Fruit fly (Drosophila melanogaster) whole organism, embryonic: ENCODE data around the gene CG42656.

Source experiments
- B-H1 ChIP-seq: fragments of 200-800 bp; sonication (Bioruptor generic); IDR thresholded peaks from 3 replicates; pipeline ENCODE4 v1.3.6; 2022; ENCODE audit warnings: missing biosample characterization, missing genetic modification characterization
- B-H2 ChIP-seq: fragments of 200-800 bp; sonication (Bioruptor generic); optimal IDR thresholded peaks from 2 replicates; lab custom pipeline; 2018; ENCODE audit warnings: missing biosample characterization, mild to moderate bottlenecking, missing genetic modification characterization
- CG1024 ChIP-seq: fragments of 200-800 bp; sonication (Bioruptor generic); IDR thresholded peaks from 2 replicates; pipeline ENCODE4 v1.3.6; 2022; ENCODE audit warnings: missing biosample characterization, missing genetic modification characterization
- CG10366 ChIP-seq: fragments of 200-800 bp; sonication (Bioruptor generic); IDR thresholded peaks from 2 replicates; pipeline ENCODE4 v1.3.6; 2022; ENCODE audit warnings: missing biosample characterization, missing genetic modification characterization
- CG10431 ChIP-seq: fragments of 200-800 bp; sonication (Bioruptor generic); optimal IDR thresholded peaks from 3 replicates; lab custom pipeline; 2018; ENCODE audit warnings: missing biosample characterization, mild to moderate bottlenecking, missing genetic modification characterization
- CG10462 ChIP-seq: fragments of 200-800 bp; sonication (Bioruptor generic); optimal IDR thresholded peaks from 2 replicates; lab custom pipeline; 2016; ENCODE audit warnings: missing biosample characterization, missing genetic modification characterization
- CG11723 ChIP-seq: fragments of 200-800 bp; sonication (Bioruptor generic); optimal IDR thresholded peaks from 2 replicates; lab custom pipeline; 2017; ENCODE audit warnings: missing biosample characterization, mild to moderate bottlenecking, missing genetic modification characterization
- CG12744 ChIP-seq: fragments of 200-800 bp; sonication (Bioruptor generic); optimal IDR thresholded peaks from 2 replicates; lab custom pipeline; 2016; ENCODE audit warnings: missing biosample characterization, missing genetic modification characterization
- CG13123 ChIP-seq: fragments of 200-800 bp; sonication (Bioruptor generic); optimal IDR thresholded peaks from 2 replicates; lab custom pipeline; 2016; ENCODE audit warnings: missing biosample characterization, missing genetic modification characterization
- CG17186 ChIP-seq: fragments of 200-800 bp; sonication (Bioruptor generic); optimal IDR thresholded peaks from 3 replicates; lab custom pipeline; 2017; ENCODE audit warnings: missing biosample characterization, missing genetic modification reagents, missing genetic modification characterization
- CG17612 ChIP-seq: fragments of 200-800 bp; sonication (Bioruptor generic); IDR thresholded peaks from 2 replicates; pipeline ENCODE4 v1.3.6; 2022; ENCODE audit warnings: missing biosample characterization, missing genetic modification characterization
- CG17912 ChIP-seq: fragments of 200-800 bp; sonication (Bioruptor generic); optimal IDR thresholded peaks from 2 replicates; lab custom pipeline; 2018; ENCODE audit warnings: missing biosample characterization, mild to moderate bottlenecking, missing genetic modification characterization
- CG18476 ChIP-seq: fragments of 200-800 bp; sonication (Bioruptor generic); optimal IDR thresholded peaks from 2 replicates; lab custom pipeline; 2016; ENCODE audit warnings: missing biosample characterization, mild to moderate bottlenecking, missing genetic modification characterization
- CG18599 ChIP-seq: fragments of 200-800 bp; sonication (Bioruptor generic); optimal IDR thresholded peaks from 3 replicates; lab custom pipeline; 2017; ENCODE audit warnings: missing biosample characterization, missing genetic modification characterization, mild to moderate bottlenecking, moderate library complexity, missing genetic modification reagents
- CG2202 ChIP-seq: fragments of 200-800 bp; sonication (Bioruptor generic); optimal IDR thresholded peaks from 2 replicates; lab custom pipeline; 2018; ENCODE audit warnings: missing biosample characterization, mild to moderate bottlenecking, missing genetic modification characterization
- CG2712 ChIP-seq: fragments of 200-800 bp; optimal IDR thresholded peaks from 3 replicates; lab custom pipeline; 2019; ENCODE audit warnings: missing biosample characterization, mild to moderate bottlenecking, missing genetic modification characterization, moderate library complexity
- CG33213 ChIP-seq: fragments of 200-800 bp; sonication (Bioruptor generic); optimal IDR thresholded peaks from 3 replicates; lab custom pipeline; 2016; ENCODE audit warnings: missing biosample characterization, missing genetic modification characterization
- CG6683 ChIP-seq: fragments of 200-800 bp; sonication (Bioruptor generic); optimal IDR thresholded peaks from 2 replicates; lab custom pipeline; 2017; ENCODE audit warnings: missing biosample characterization, mild to moderate bottlenecking, missing genetic modification characterization, missing genetic modification reagents
- CG7786 ChIP-seq: fragments of 200-800 bp; sonication (Bioruptor generic); optimal IDR thresholded peaks from 2 replicates; lab custom pipeline; 2016; ENCODE audit warnings: missing biosample characterization, missing genetic modification characterization
- CG7963 ChIP-seq: fragments of 200-800 bp; sonication (Bioruptor generic); IDR thresholded peaks from 3 replicates; pipeline ENCODE4 v1.3.6; 2022; ENCODE audit warnings: missing biosample characterization, missing genetic modification characterization; ENCODE audit not compliant: partially characterized antibody
- CG8281 ChIP-seq: fragments of 200-800 bp; sonication (Bioruptor generic); optimal IDR thresholded peaks from 2 replicates; lab custom pipeline; 2018; ENCODE audit warnings: missing biosample characterization, mild to moderate bottlenecking, missing genetic modification characterization, moderate library complexity
- Dip2 ChIP-seq: fragments of 200-800 bp; sonication (Bioruptor generic); IDR thresholded peaks from 2 replicates; pipeline ENCODE4 v1.3.6; 2022; ENCODE audit warnings: missing biosample characterization, missing genetic modification characterization
- Dip3 ChIP-seq: fragments of 200-800 bp; sonication (Bioruptor generic); optimal IDR thresholded peaks from 3 replicates; lab custom pipeline; 2016; ENCODE audit warnings: missing biosample characterization, missing genetic modification characterization
- ERR ChIP-seq: fragments of 200-800 bp; sonication (Bioruptor generic); optimal IDR thresholded peaks from 2 replicates; lab custom pipeline; 2016; ENCODE audit warnings: missing biosample characterization, missing genetic modification characterization
- GATAe ChIP-seq: fragments of 200-800 bp; sonication (Bioruptor generic); conservative IDR thresholded peaks from 2 replicates; pipeline ENCODE4 v1.3.6; 2022; ENCODE audit warnings: missing biosample characterization, missing genetic modification characterization
- Hr39 ChIP-seq: fragments of >200 bp; optimal IDR thresholded peaks from 2 replicates; lab custom pipeline; 2017
- Hsf ChIP-seq: fragments of 200-800 bp; sonication (Bioruptor generic); optimal IDR thresholded peaks from 3 replicates; lab custom pipeline; 2016; ENCODE audit warnings: missing biosample characterization, missing genetic modification characterization
- Lim3 ChIP-seq: fragments of 200-800 bp; sonication (Bioruptor generic); IDR thresholded peaks from 2 replicates; pipeline ENCODE4 v1.3.6; 2022; ENCODE audit warnings: missing biosample characterization, missing genetic modification characterization
- Nf-YA ChIP-seq: fragments of 200-800 bp; sonication (Bioruptor generic); IDR thresholded peaks from 2 replicates; pipeline ENCODE4 v1.3.6; 2022; ENCODE audit warnings: missing biosample characterization, missing genetic modification characterization
- Opbp ChIP-seq: fragments of 200-800 bp; sonication (Bioruptor generic); IDR thresholded peaks from 3 replicates; pipeline ENCODE4 v1.3.6; 2022; ENCODE audit warnings: missing biosample characterization, missing genetic modification characterization; ENCODE audit not compliant: partially characterized antibody
- PHDP ChIP-seq: fragments of 200-800 bp; sonication (Bioruptor generic); optimal IDR thresholded peaks from 3 replicates; lab custom pipeline; 2018; ENCODE audit warnings: missing biosample characterization, mild to moderate bottlenecking, missing genetic modification characterization, moderate library complexity
- Stat92E ChIP-seq, 3 experiments: fragments of >200 bp in 2 of 3; fragments of 200-800 bp in 1 of 3; sonication (Bioruptor generic) in 1 of 3; optimal IDR thresholded peaks; 2 replicates each; lab custom pipeline; 2017 to 2019; ENCODE audit warnings: missing biosample characterization in 3 of 3, missing genetic modification characterization in 3 of 3, mild to moderate bottlenecking in 1 of 3, moderate library complexity in 1 of 3
- Tbp ChIP-seq: fragments of >200 bp; optimal IDR thresholded peaks from 2 replicates; lab custom pipeline; 2018; ENCODE audit warnings: missing biosample characterization, missing genetic modification characterization
- ash1 ChIP-seq: fragments of 200-800 bp; sonication (Bioruptor generic); optimal IDR thresholded peaks from 2 replicates; lab custom pipeline; 2018; ENCODE audit warnings: missing biosample characterization, mild to moderate bottlenecking, missing genetic modification characterization
- ato ChIP-seq: fragments of 200-800 bp; sonication (Bioruptor generic); IDR thresholded peaks from 2 replicates; pipeline ENCODE4 v1.3.6; 2022; ENCODE audit warnings: missing biosample characterization, missing genetic modification characterization; ENCODE audit not compliant: partially characterized antibody
- corto ChIP-seq: fragments of 200-800 bp; sonication (Bioruptor generic); optimal IDR thresholded peaks from 2 replicates; lab custom pipeline; 2016; ENCODE audit warnings: missing biosample characterization, mild to moderate bottlenecking, missing genetic modification characterization, moderate library complexity
- crp ChIP-seq, 2 experiments: fragments of 200-800 bp; sonication (Bioruptor generic); optimal IDR thresholded peaks; 2 replicates in 1 of 2; 3 replicates in 1 of 2; lab custom pipeline; 2017; ENCODE audit warnings: missing biosample characterization in 2 of 2, missing genetic modification characterization in 2 of 2, mild to moderate bottlenecking in 1 of 2, moderate library complexity in 1 of 2
- danr ChIP-seq: fragments of 200-800 bp; sonication (Bioruptor generic); IDR thresholded peaks from 2 replicates; pipeline ENCODE4 v1.3.6; 2022; ENCODE audit warnings: missing biosample characterization, missing genetic modification characterization
- disco-r ChIP-seq: fragments of 200-800 bp; sonication (Bioruptor generic); optimal IDR thresholded peaks from 2 replicates; lab custom pipeline; 2016; ENCODE audit warnings: missing biosample characterization, missing genetic modification characterization
- dmrt99B ChIP-seq: fragments of 200-800 bp; sonication (Bioruptor generic); optimal IDR thresholded peaks from 2 replicates; lab custom pipeline; 2018; ENCODE audit warnings: missing biosample characterization, mild to moderate bottlenecking, missing genetic modification characterization, moderate library complexity
- emc ChIP-seq: fragments of 200-800 bp; sonication (Bioruptor generic); optimal IDR thresholded peaks from 2 replicates; lab custom pipeline; 2016; ENCODE audit warnings: missing biosample characterization, missing genetic modification characterization
- gsb-n ChIP-seq: fragments of 200-800 bp; sonication (Bioruptor generic); optimal IDR thresholded peaks from 3 replicates; lab custom pipeline; 2018; ENCODE audit warnings: missing biosample characterization, mild to moderate bottlenecking, missing genetic modification characterization
- hbn ChIP-seq: fragments of 200-800 bp; sonication (Bioruptor generic); IDR thresholded peaks from 2 replicates; pipeline ENCODE4 v1.3.6; 2022; ENCODE audit warnings: missing biosample characterization, missing genetic modification characterization; ENCODE audit not compliant: partially characterized antibody
- jigr1 ChIP-seq: fragments of 200-800 bp; sonication (Bioruptor generic); IDR thresholded peaks from 3 replicates; pipeline ENCODE4 v1.3.6; 2022; ENCODE audit warnings: missing biosample characterization, missing genetic modification characterization
- oc ChIP-seq: fragments of 200-800 bp; sonication (Bioruptor generic); optimal IDR thresholded peaks from 2 replicates; lab custom pipeline; 2018; ENCODE audit warnings: missing biosample characterization, mild to moderate bottlenecking, missing genetic modification characterization, moderate library complexity
- scrt ChIP-seq: fragments of 200-800 bp; sonication (Bioruptor generic); optimal IDR thresholded peaks from 2 replicates; lab custom pipeline; 2018; ENCODE audit warnings: missing biosample characterization, mild to moderate bottlenecking, missing genetic modification characterization, moderate library complexity
- sna ChIP-seq: fragments of 200-800 bp; sonication (Bioruptor generic); IDR thresholded peaks from 2 replicates; pipeline ENCODE4 v1.3.6; 2022; ENCODE audit warnings: missing biosample characterization, missing genetic modification characterization; ENCODE audit not compliant: partially characterized antibody
- sqz ChIP-seq: fragments of 200-800 bp; sonication (Bioruptor generic); optimal IDR thresholded peaks from 3 replicates; lab custom pipeline; 2018; ENCODE audit warnings: missing biosample characterization, mild to moderate bottlenecking, missing genetic modification characterization
- toy ChIP-seq: fragments of 200-800 bp; sonication (Bioruptor generic); IDR thresholded peaks from 2 replicates; pipeline ENCODE4 v1.3.6; 2022; ENCODE audit warnings: missing biosample characterization, missing genetic modification characterization
- zen2 ChIP-seq: fragments of 200-800 bp; sonication (Bioruptor generic); IDR thresholded peaks from 3 replicates; pipeline ENCODE4 v1.3.6; 2022; ENCODE audit warnings: missing biosample characterization, missing genetic modification characterization; ENCODE audit not compliant: partially characterized antibody

CG42656 gene

dm6 chr3R:7522266-7522955 is 29.3 kb upstream of the CG42656 start (continued):
- TF ChIP-seq hbn (GFP tag; lab: Robert Waterston, UW) (no peak), CG7963 (no peak), oc (no peak), CG17912 (GFP tag; lab: Kevin White, UChicago) (no peak), CG6683 (no peak), PHDP (tag; lab: Kevin White, UChicago) (peak; percentile 4), Dip2 (no peak), CG10431 (GFP tag; lab: Kevin White, UChicago) (no peak), Hsf (no peak), disco-r (GFP tag; lab: Kevin White, UChicago) (no peak), CG13123 (no peak), B-H2 (GFP tag; lab: Kevin White, UChicago) (no peak), Lim3 (GFP tag; lab: Robert Waterston, UW) (no peak), Opbp (GFP tag; lab: Robert Waterston, UW) (no peak), Hr39 (no peak), CG17186 (no peak), CG7786 (GFP tag; lab: Kevin White, UChicago) (no peak), Nf-YA (GFP tag; lab: Robert Waterston, UW) (no peak), CG18476 (GFP tag; lab: Kevin White, UChicago) (no peak), Tbp (GFP tag; lab: Kevin White, UChicago) (no peak), CG2712 (tag; lab: Kevin White, UChicago) (no peak), CG12744 (GFP tag; lab: Kevin White, UChicago) (no peak), CG2202 (tag; lab: Kevin White, UChicago) (no peak), B-H1 (GFP tag; lab: Robert Waterston, UW) (no peak), corto (GFP tag; lab: Kevin White, UChicago) (no peak), CG10462 (GFP tag; lab: Kevin White, UChicago) (no peak), crp (GFP tag; optimal IDR thresholded peaks at IDR 0.05; lab: Kevin White, UChicago) (no peak), jigr1 (no peak), CG1024 (GFP tag; lab: Robert Waterston, UW) (no peak), CG11723 (GFP tag; lab: Kevin White, UChicago) (no peak), ato (no peak), GATAe (GFP tag; lab: Robert Waterston, UW) (no peak), scrt (no peak), toy (GFP tag; lab: Robert Waterston, UW) (no peak), CG8281 (tag; lab: Kevin White, UChicago) (no peak), ERR (GFP tag; lab: Kevin White, UChicago) (no peak), CG17612 (GFP tag; lab: Robert Waterston, UW) (no peak), sqz (GFP tag; lab: Kevin White, UChicago) (no peak), CG10366 (GFP tag; lab: Robert Waterston, UW) (no peak), danr (GFP tag; lab: Robert Waterston, UW) (no peak), emc (no peak), CG33213 (GFP tag; lab: Kevin White, UChicago) (no peak), sna (GFP tag; lab: Robert Waterston, UW) (no peak), gsb-n (tag; lab: Kevin White, UChicago) (no peak), zen2 (GFP tag; lab: Robert Waterston, UW) (no peak), Dip3 (GFP tag; lab: Kevin White, UChicago) (no peak), Stat92E (GFP tag; optimal IDR thresholded peaks at IDR 0.05; lab: Kevin White, UChicago) (no peak), CG18599 (GFP tag; lab: Kevin White, UChicago) (peak; percentile 22), ash1 (GFP tag; lab: Kevin White, UChicago) (no peak), dmrt99B (no peak)
